Worm (Caenorhabditis elegans) whole organism, late embryonic: ENCODE data around the gene ncx-10.

Source experiments
- C08G9.2 ChIP-seq: sonication (generic microtip); optimal IDR thresholded peaks from 2 replicates; lab custom pipeline; 2016; ENCODE audit warnings: mild to moderate bottlenecking, missing genetic modification characterization, moderate library complexity, missing compliant biosample characterization
- K02D7.2 ChIP-seq: sonication (generic microtip); optimal IDR thresholded peaks from 2 replicates; lab custom pipeline; 2017; ENCODE audit warnings: mild to moderate bottlenecking, missing genetic modification characterization, missing compliant biosample characterization
- ceh-19 ChIP-seq: fragments of 200-800 bp; sonication (Bioruptor generic); optimal IDR thresholded peaks from 2 replicates; lab custom pipeline; 2018; ENCODE audit warnings: mild to moderate bottlenecking, missing genetic modification characterization, missing compliant biosample characterization
- ceh-2 ChIP-seq: sonication (generic microtip); optimal IDR thresholded peaks from 2 replicates; lab custom pipeline; 2016; ENCODE audit warnings: missing genotype, missing genetic modification characterization, missing compliant biosample characterization
- ceh-22 ChIP-seq: sonication (generic microtip); optimal IDR thresholded peaks from 2 replicates; lab custom pipeline; 2017; ENCODE audit warnings: missing biosample characterization, missing genetic modification characterization
- ceh-24 ChIP-seq: sonication (generic microtip); optimal IDR thresholded peaks from 2 replicates; lab custom pipeline; 2016; ENCODE audit warnings: mild to moderate bottlenecking, missing genetic modification characterization, missing compliant biosample characterization
- ceh-30 ChIP-seq: fragments of 150-350 bp; optimal IDR thresholded peaks from 2 replicates; lab custom pipeline; 2014; ENCODE audit warnings: missing biosample characterization, missing genetic modification characterization
- ceh-48 ChIP-seq: sonication (generic microtip); optimal IDR thresholded peaks from 2 replicates; lab custom pipeline; 2016; ENCODE audit warnings: missing genetic modification characterization, inconsistent platforms, missing compliant biosample characterization
- ceh-6 ChIP-seq: fragments of 200-800 bp; sonication (Bioruptor generic); optimal IDR thresholded peaks from 2 replicates; lab custom pipeline; 2018; ENCODE audit warnings: mild to moderate bottlenecking, missing genetic modification characterization, missing compliant biosample characterization
- ceh-9 ChIP-seq: sonication (generic microtip); optimal IDR thresholded peaks from 2 replicates; lab custom pipeline; 2016; ENCODE audit warnings: mild to moderate bottlenecking, missing genetic modification characterization, inconsistent platforms, missing compliant biosample characterization
- dmd-4 ChIP-seq: sonication (generic microtip); optimal IDR thresholded peaks from 2 replicates; lab custom pipeline; 2016; ENCODE audit warnings: borderline replicate concordance, missing genetic modification characterization, missing compliant biosample characterization
- elt-2 ChIP-seq: sonication (generic microtip); optimal IDR thresholded peaks from 2 replicates; lab custom pipeline; 2016; ENCODE audit warnings: missing genetic modification reagents, missing genetic modification characterization, missing compliant biosample characterization
- elt-4 ChIP-seq: sonication (generic microtip); optimal IDR thresholded peaks from 2 replicates; lab custom pipeline; 2016; ENCODE audit warnings: missing genetic modification characterization, missing compliant biosample characterization
- fkh-10 ChIP-seq: fragments of 150-350 bp; optimal IDR thresholded peaks from 2 replicates; lab custom pipeline; 2014; ENCODE audit warnings: missing biosample characterization, missing genetic modification reagents, missing genetic modification characterization
- fkh-6 ChIP-seq: sonication (generic microtip); optimal IDR thresholded peaks from 2 replicates; lab custom pipeline; 2016; ENCODE audit warnings: missing genetic modification characterization, missing compliant biosample characterization
- hlh-15 ChIP-seq: sonication (generic microtip); optimal IDR thresholded peaks from 2 replicates; lab custom pipeline; 2016; ENCODE audit warnings: missing genetic modification characterization, missing compliant biosample characterization
- hlh-30 ChIP-seq: sonication (generic microtip); optimal IDR thresholded peaks from 2 replicates; lab custom pipeline; 2017; ENCODE audit warnings: antibody characterized with exemption, missing genetic modification characterization, missing compliant biosample characterization; ENCODE audit not compliant: insufficient read depth
- lim-6 ChIP-seq: sonication (generic microtip); optimal IDR thresholded peaks from 2 replicates; lab custom pipeline; 2016; ENCODE audit warnings: missing genetic modification characterization, missing compliant biosample characterization
- lin-11 ChIP-seq: fragments of 200-800 bp; sonication (Bioruptor generic); optimal IDR thresholded peaks from 2 replicates; lab custom pipeline; 2018; ENCODE audit warnings: mild to moderate bottlenecking, missing genetic modification characterization, missing compliant biosample characterization
- madf-2 ChIP-seq: sonication (generic microtip); optimal IDR thresholded peaks from 2 replicates; lab custom pipeline; 2017; ENCODE audit warnings: missing genetic modification characterization, missing compliant biosample characterization
- nfya-1 ChIP-seq: sonication (generic microtip); optimal IDR thresholded peaks from 2 replicates; lab custom pipeline; 2017; ENCODE audit warnings: missing genetic modification characterization, mild to moderate bottlenecking, missing compliant biosample characterization, antibody characterized with exemption, moderate library complexity
- odd-2 ChIP-seq: sonication (generic microtip); optimal IDR thresholded peaks from 2 replicates; lab custom pipeline; 2017; ENCODE audit warnings: antibody characterized with exemption, mild to moderate bottlenecking, missing genetic modification characterization, missing compliant biosample characterization
- pat-9 ChIP-seq: fragments of 200-800 bp; sonication (Bioruptor generic); optimal IDR thresholded peaks from 2 replicates; lab custom pipeline; 2018; ENCODE audit warnings: mild to moderate bottlenecking, missing genetic modification characterization, moderate library complexity, missing compliant biosample characterization
- pha-2 ChIP-seq: sonication (generic microtip); optimal IDR thresholded peaks from 2 replicates; lab custom pipeline; 2017; ENCODE audit warnings: mild to moderate bottlenecking, missing genetic modification characterization, missing compliant biosample characterization
- rnt-1 ChIP-seq: sonication (generic microtip); optimal IDR thresholded peaks from 2 replicates; lab custom pipeline; 2016; ENCODE audit warnings: missing genetic modification characterization, missing compliant biosample characterization
- sdc-2 ChIP-seq: sonication (generic microtip); optimal IDR thresholded peaks from 2 replicates; lab custom pipeline; 2016; ENCODE audit warnings: missing genotype, missing genetic modification characterization, missing compliant biosample characterization
- sox-2 ChIP-seq: fragments of 200-800 bp; sonication (Bioruptor generic); IDR thresholded peaks from 2 replicates; pipeline ENCODE4 v1.3.6; 2022; ENCODE audit warnings: missing genetic modification reagents, missing genetic modification characterization, missing compliant biosample characterization
- sox-4 ChIP-seq: sonication (generic microtip); optimal IDR thresholded peaks from 2 replicates; lab custom pipeline; 2017; ENCODE audit warnings: mild to moderate bottlenecking, missing genetic modification characterization, inconsistent platforms, missing compliant biosample characterization
- syd-9 ChIP-seq: sonication (generic microtip); optimal IDR thresholded peaks from 2 replicates; lab custom pipeline; 2016; ENCODE audit warnings: mild to moderate bottlenecking, missing genetic modification characterization, moderate library complexity, missing compliant biosample characterization
- ttx-3 ChIP-seq: sonication (generic microtip); optimal IDR thresholded peaks from 2 replicates; lab custom pipeline; 2016; ENCODE audit warnings: missing genetic modification reagents, missing genetic modification characterization, missing compliant biosample characterization
- unc-3 ChIP-seq, 2 experiments: fragments of 200-800 bp in 1 of 2; sonication (Bioruptor generic) in 1 of 2; sonication (generic microtip) in 1 of 2; conservative IDR thresholded peaks in 1 of 2; optimal IDR thresholded peaks in 1 of 2; 2 replicates each; pipeline versions ENCODE4 v1.3.6 to Lab custom; 2016 to 2022; ENCODE audit warnings: missing compliant biosample characterization in 2 of 2, missing genetic modification characterization in 2 of 2, missing genetic modification reagents in 1 of 2
- unc-42 ChIP-seq: sonication (generic microtip); optimal IDR thresholded peaks from 2 replicates; lab custom pipeline; 2016; ENCODE audit warnings: missing genotype, missing genetic modification characterization, missing compliant biosample characterization
- unc-55 ChIP-seq: sonication (generic microtip); optimal IDR thresholded peaks from 2 replicates; lab custom pipeline; 2017; ENCODE audit warnings: missing biosample characterization, missing genetic modification reagents, missing genetic modification characterization

Gene ncx-10

ce11 chrV:7893812-7894381 is 39.0 kb downstream of the ncx-10 start, which contains the start of gene F40A3.6:
Gene F40A3.6 (minus strand): TSS chrV:7893862.
- TF ChIP-seq dmd-4 (tag; lab: Kevin White, UChicago), result no peak
- no peak for TF ChIP-seq ceh-6 (GFP tag; lab: Kevin White, UChicago)
- TF ChIP-seq ceh-9 (tag; lab: Kevin White, UChicago), result no peak
- TF ChIP-seq sox-4 (tag; lab: Kevin White, UChicago), result no peak
- no peak for TF ChIP-seq ceh-24 (tag; lab: Kevin White, UChicago)
- no peak for TF ChIP-seq nfya-1 (tag; lab: Kevin White, UChicago)
- TF ChIP-seq hlh-30 (tag; lab: Kevin White, UChicago), result no peak
- no peak for TF ChIP-seq ceh-19
- no peak for TF ChIP-seq lim-6 (tag; lab: Kevin White, UChicago)
- TF ChIP-seq C08G9.2, result no peak
- TF ChIP-seq elt-4 (tag; lab: Kevin White, UChicago), result no peak
- TF ChIP-seq ceh-2 (tag; lab: Kevin White, UChicago), result no peak
- TF ChIP-seq syd-9 (tag; lab: Kevin White, UChicago), result no peak
- TF ChIP-seq lin-11 (tag; lab: Kevin White, UChicago), result no peak
- TF ChIP-seq elt-2 (tag; lab: Kevin White, UChicago), result no peak
- no peak for TF ChIP-seq ceh-22 (tag; lab: Kevin White, UChicago)

ce11 chrV:7891230-7891629 is 41.7 kb downstream of the ncx-10 start, which contains the start of gene F40A3.1:
Gene F40A3.1 (plus strand): TSS chrV:7891530.
- no peak for TF ChIP-seq ceh-24 (tag; lab: Kevin White, UChicago)
- no peak for TF ChIP-seq ceh-30 (tag; lab: Kevin White, UChicago)
- no peak for TF ChIP-seq ceh-9 (tag; lab: Kevin White, UChicago)
- no peak for TF ChIP-seq K02D7.2 (tag; lab: Kevin White, UChicago)
- TF ChIP-seq syd-9 (tag; lab: Kevin White, UChicago), result no peak
- no peak for TF ChIP-seq unc-42 (tag; lab: Kevin White, UChicago)
- no peak for TF ChIP-seq ceh-48 (tag; lab: Kevin White, UChicago)
- TF ChIP-seq ttx-3, result no peak
- no peak for TF ChIP-seq rnt-1 (tag; lab: Kevin White, UChicago)

ce11 chrV:7888036-7888435 is 44.9 kb downstream of the ncx-10 start:
- no peak for TF ChIP-seq sox-4 (tag; lab: Kevin White, UChicago)
- no peak for TF ChIP-seq fkh-10
- no peak for TF ChIP-seq madf-2 (tag; lab: Kevin White, UChicago)
- no peak for TF ChIP-seq C08G9.2
- TF ChIP-seq hlh-15 (tag; lab: Kevin White, UChicago), result no peak
- no peak for TF ChIP-seq fkh-6 (tag; lab: Kevin White, UChicago)
- no peak for TF ChIP-seq lim-6 (tag; lab: Kevin White, UChicago)
- TF ChIP-seq ceh-19, result no peak
- TF ChIP-seq sdc-2 (tag; lab: Kevin White, UChicago), result no peak
- no peak for TF ChIP-seq rnt-1 (tag; lab: Kevin White, UChicago)
- TF ChIP-seq, all 69 proteins: peak for 0

ce11 chrV:7884441-7884840 is 48.5 kb downstream of the ncx-10 start:
- TF ChIP-seq pat-9 (tag; lab: Kevin White, UChicago) (no peak), odd-2 (tag; lab: Kevin White, UChicago) (no peak), C08G9.2 (no peak), sox-2 (GFP tag; lab: Robert Waterston, UW) (no peak), unc-3 (GFP tag; conservative IDR thresholded peaks at IDR 0.05; lab: Robert Waterston, UW) (no peak), unc-3 (tag; optimal IDR thresholded peaks at IDR 0.05; lab: Kevin White, UChicago) (no peak), hlh-30 (tag; lab: Kevin White, UChicago) (no peak), madf-2 (tag; lab: Kevin White, UChicago) (no peak), pha-2 (no peak), lin-11 (tag; lab: Kevin White, UChicago) (no peak), unc-55 (GFP tag; lab: Kevin White, UChicago) (no peak)
- TF ChIP-seq, all 69 proteins: peak for 0
